Fruit fly (Drosophila melanogaster) whole organism, pupa: ENCODE data around the gene moody.

Experiments used
- CG10348 ChIP-seq: fragments of 200-800 bp; sonication (Bioruptor generic); IDR thresholded peaks from 2 replicates; pipeline ENCODE4 v1.3.6; 2022; ENCODE audit warnings: missing biosample characterization, missing genetic modification characterization
- CG12605 ChIP-seq: fragments of 200-800 bp; sonication (Bioruptor generic); IDR thresholded peaks from 2 replicates; pipeline ENCODE4 v1.3.6; 2022; ENCODE audit warnings: missing biosample characterization, missing genetic modification characterization
- CG13204 ChIP-seq: fragments of 200-800 bp; sonication (Bioruptor generic); optimal IDR thresholded peaks from 2 replicates; lab custom pipeline; 2018; ENCODE audit warnings: missing biosample characterization, mild to moderate bottlenecking, missing genetic modification characterization, moderate library complexity
- CG14655 ChIP-seq: fragments of 200-800 bp; sonication (Bioruptor generic); optimal IDR thresholded peaks from 3 replicates; lab custom pipeline; 2017; ENCODE audit warnings: mild to moderate bottlenecking, missing biosample characterization, missing genetic modification reagents, missing genetic modification characterization
- CG15710 ChIP-seq: fragments of 200-800 bp; sonication (Bioruptor generic); optimal IDR thresholded peaks from 2 replicates; lab custom pipeline; 2018; ENCODE audit warnings: missing biosample characterization, mild to moderate bottlenecking, missing genetic modification characterization, moderate library complexity
- CG17806 ChIP-seq: fragments of 200-800 bp; sonication (Bioruptor generic); optimal IDR thresholded peaks from 2 replicates; lab custom pipeline; 2018; ENCODE audit warnings: missing biosample characterization, mild to moderate bottlenecking, missing genetic modification characterization, moderate library complexity
- CG32121 ChIP-seq: fragments of 200-800 bp; sonication (Bioruptor generic); IDR thresholded peaks from 2 replicates; pipeline ENCODE4 v1.3.6; 2022; ENCODE audit warnings: missing biosample characterization, missing genetic modification characterization
- CG34367 ChIP-seq: fragments of 200-800 bp; sonication (Bioruptor generic); optimal IDR thresholded peaks from 2 replicates; lab custom pipeline; 2018; ENCODE audit warnings: missing biosample characterization, mild to moderate bottlenecking, missing genetic modification characterization
- CG4496 ChIP-seq: fragments of 200-800 bp; sonication (Bioruptor generic); IDR thresholded peaks from 3 replicates; pipeline ENCODE4 v1.3.6; 2022; ENCODE audit warnings: missing biosample characterization, missing genetic modification characterization
- CG8159 ChIP-seq: fragments of 200-800 bp; sonication (Bioruptor generic); optimal IDR thresholded peaks from 3 replicates; lab custom pipeline; 2018; ENCODE audit warnings: missing biosample characterization, mild to moderate bottlenecking, missing genetic modification characterization, moderate library complexity
- CG8301 ChIP-seq: fragments of 200-800 bp; sonication (Bioruptor generic); optimal IDR thresholded peaks from 2 replicates; lab custom pipeline; 2018; ENCODE audit warnings: missing biosample characterization, mild to moderate bottlenecking, missing genetic modification characterization
- CG9948 ChIP-seq: fragments of 200-800 bp; sonication (Bioruptor generic); optimal IDR thresholded peaks from 2 replicates; lab custom pipeline; 2018; ENCODE audit warnings: missing biosample characterization, mild to moderate bottlenecking, missing genetic modification characterization, moderate library complexity
- D1 ChIP-seq: fragments of 200-800 bp; sonication (Bioruptor generic); optimal IDR thresholded peaks from 2 replicates; lab custom pipeline; 2018; ENCODE audit warnings: missing biosample characterization, mild to moderate bottlenecking, missing genetic modification characterization, moderate library complexity
- EcR ChIP-seq: fragments of 200-800 bp; sonication (Bioruptor generic); optimal IDR thresholded peaks from 3 replicates; lab custom pipeline; 2019; ENCODE audit warnings: missing biosample characterization, missing genetic modification characterization, mild to moderate bottlenecking, moderate library complexity, missing genetic modification reagents
- Ets98B ChIP-seq: fragments of 200-800 bp; sonication (Bioruptor generic); IDR thresholded peaks from 2 replicates; pipeline ENCODE4 v1.3.6; 2022; ENCODE audit warnings: missing biosample characterization, missing genetic modification characterization
- Pif1A ChIP-seq: fragments of 200-800 bp; sonication (Bioruptor generic); optimal IDR thresholded peaks from 3 replicates; lab custom pipeline; 2016; ENCODE audit warnings: missing biosample characterization, missing genetic modification characterization
- Pif1B ChIP-seq: fragments of 200-800 bp; sonication (Bioruptor generic); optimal IDR thresholded peaks from 3 replicates; lab custom pipeline; 2016; ENCODE audit warnings: missing biosample characterization, missing genetic modification characterization
- Snoo ChIP-seq: fragments of 200-800 bp; sonication (Bioruptor generic); optimal IDR thresholded peaks from 3 replicates; lab custom pipeline; 2017; ENCODE audit warnings: missing biosample characterization, mild to moderate bottlenecking, missing genetic modification characterization, inconsistent platforms
- fd96Ca ChIP-seq: fragments of 200-800 bp; sonication (Bioruptor generic); IDR thresholded peaks from 3 replicates; pipeline ENCODE4 v1.3.6; 2022; ENCODE audit warnings: missing biosample characterization, missing genetic modification characterization
- gl ChIP-seq: fragments of 200-800 bp; sonication (Bioruptor generic); optimal IDR thresholded peaks from 2 replicates; lab custom pipeline; 2018; ENCODE audit warnings: missing biosample characterization, mild to moderate bottlenecking, missing genetic modification characterization
- rn ChIP-seq: fragments of 200-800 bp; sonication (Bioruptor generic); IDR thresholded peaks from 2 replicates; pipeline ENCODE4 v1.3.6; 2022; ENCODE audit warnings: missing biosample characterization, missing genetic modification characterization

Gene moody

DNA sequence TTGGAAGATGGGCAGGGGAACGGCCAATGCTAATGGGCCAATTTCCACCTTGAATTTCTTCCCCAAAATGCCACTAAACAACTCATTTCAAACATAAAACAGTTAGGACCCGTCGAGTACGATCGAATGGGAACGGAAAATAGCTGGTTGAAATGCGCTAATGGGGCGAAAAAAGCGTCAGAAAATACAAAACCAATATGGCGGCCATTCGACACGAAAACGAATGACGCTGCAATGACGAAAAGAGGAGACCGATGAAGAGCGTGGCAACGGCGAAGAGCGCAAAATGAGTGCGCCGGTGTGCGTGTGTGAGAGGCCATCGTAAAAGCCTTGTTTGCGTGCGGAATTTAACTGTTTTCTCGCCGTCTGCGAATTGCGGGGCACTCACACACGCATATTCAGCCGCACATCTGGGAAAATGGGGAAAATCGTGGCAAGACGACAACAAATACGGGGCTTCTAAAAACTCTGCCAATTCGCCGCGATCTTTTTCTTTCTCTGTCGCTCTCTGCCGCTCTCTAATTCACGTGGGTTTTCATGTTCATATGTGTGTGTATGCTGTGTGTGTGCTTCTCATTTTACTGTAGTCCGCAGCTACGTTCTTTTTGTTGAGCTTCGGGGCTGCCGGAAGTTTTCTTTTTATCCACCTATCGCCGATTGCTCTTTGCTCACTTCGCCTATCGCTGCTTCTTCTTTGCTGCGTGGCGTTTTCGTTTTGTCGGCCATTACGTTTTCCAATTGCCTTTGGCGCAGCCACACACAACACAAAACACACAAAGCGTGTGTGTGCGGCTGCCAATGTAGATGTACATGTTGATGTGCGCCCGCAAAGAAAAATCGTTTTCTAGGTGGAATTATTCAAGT is 39.7 kb downstream of the moody start, which contains the start of gene east:
Gene east (plus strand): TSS at position 851 of the 864 bp plus-strand sequence.
- peak; percentile 37 for TF ChIP-seq CG13204 (GFP tag; lab: Kevin White, UChicago)
- TF ChIP-seq Pif1A = no peak
- TF ChIP-seq CG8159 (tag; lab: Kevin White, UChicago) = no peak
- no peak for TF ChIP-seq CG17806 (tag; lab: Kevin White, UChicago)
- no peak for TF ChIP-seq CG32121
- no peak for TF ChIP-seq CG14655 (GFP tag; lab: Kevin White, UChicago)
- TF ChIP-seq D1 (tag; lab: Kevin White, UChicago) = no peak
- no peak for TF ChIP-seq CG12605
- TF ChIP-seq rn (GFP tag; lab: Robert Waterston, UW) = no peak
- no peak for TF ChIP-seq CG8301 (tag; lab: Kevin White, UChicago)
- no peak for TF ChIP-seq Ets98B (GFP tag; lab: Robert Waterston, UW)
- no peak; the same call in 2 of the 3 replicates for TF ChIP-seq fd96Ca (GFP tag; lab: Robert Waterston, UW)
- TF ChIP-seq Pif1B (GFP tag; lab: Kevin White, UChicago) = no peak
- no peak for TF ChIP-seq EcR (GFP tag; lab: Kevin White, UChicago)
- no peak for TF ChIP-seq CG34367 (tag; lab: Kevin White, UChicago)
- no peak for TF ChIP-seq CG10348 (GFP tag; lab: Robert Waterston, UW)
- no peak for TF ChIP-seq CG15710 (tag; lab: Kevin White, UChicago)
- TF ChIP-seq CG9948 (tag; lab: Kevin White, UChicago) = no peak
- TF ChIP-seq CG4496 (GFP tag; lab: Robert Waterston, UW) = 0 out of 3 replicates have a peak, but pooled peaks have one; percentile 30
- TF ChIP-seq gl (tag; lab: Kevin White, UChicago) = peak; percentile 57
- no peak for TF ChIP-seq Snoo (tag; lab: Kevin White, UChicago)
- TF ChIP-seq, all 21 proteins: peak for 3

DNA sequence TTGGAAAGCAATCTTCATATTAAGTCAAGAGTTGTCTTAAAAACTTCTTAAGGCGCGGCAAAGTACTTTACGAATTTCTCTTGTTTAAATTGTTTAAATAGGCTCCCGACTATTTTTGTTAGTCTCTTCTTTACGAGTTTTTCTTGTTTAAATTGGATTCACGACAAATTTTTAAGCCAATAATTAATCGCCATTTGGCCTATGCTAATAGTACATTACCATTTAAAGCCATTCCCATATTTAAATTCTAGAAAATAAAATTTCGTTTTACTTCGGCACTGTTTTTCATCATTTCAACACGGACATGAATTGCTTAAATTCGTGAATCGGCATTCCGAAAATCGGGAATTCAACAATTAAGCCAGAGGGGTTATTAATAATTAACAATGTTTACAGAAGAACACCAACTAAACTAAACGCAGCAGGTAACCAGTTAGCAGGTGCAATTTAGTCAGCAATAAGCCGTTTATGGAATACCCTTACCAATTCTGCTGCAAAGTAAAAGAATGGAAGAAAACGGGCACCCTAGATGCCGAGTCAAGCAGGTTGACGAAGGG is 40.4 kb downstream of the moody start:
- TF ChIP-seq CG12605 (0 out of 2 replicates have a peak, but pooled peaks have one; percentile 13), D1 (tag; lab: Kevin White, UChicago) (no peak), CG8159 (tag; lab: Kevin White, UChicago) (peak; percentile 70), EcR (GFP tag; lab: Kevin White, UChicago) (no peak), Ets98B (GFP tag; lab: Robert Waterston, UW) (peak; percentile 51), CG8301 (tag; lab: Kevin White, UChicago) (peak; percentile 64), Pif1B (GFP tag; lab: Kevin White, UChicago) (peak; percentile 53), CG14655 (GFP tag; lab: Kevin White, UChicago) (peak; percentile 86), CG15710 (tag; lab: Kevin White, UChicago) (peak; percentile 69), CG13204 (GFP tag; lab: Kevin White, UChicago) (no peak), CG9948 (tag; lab: Kevin White, UChicago) (peak; percentile 71), Snoo (tag; lab: Kevin White, UChicago) (peak; percentile 61), gl (tag; lab: Kevin White, UChicago) (no peak), rn (GFP tag; lab: Robert Waterston, UW) (peak; percentile 62), CG34367 (tag; lab: Kevin White, UChicago) (peak; percentile 46), CG32121 (peak; percentile 38; the same call in 1 of the 2 replicates), CG17806 (tag; lab: Kevin White, UChicago) (peak; percentile 49), CG4496 (GFP tag; lab: Robert Waterston, UW) (peak; percentile 61; the same call in 2 of the 3 replicates), Pif1A (peak; percentile 65), fd96Ca (GFP tag; lab: Robert Waterston, UW) (peak; percentile 42; the same call in 2 of the 3 replicates), CG10348 (GFP tag; lab: Robert Waterston, UW) (no peak)
- TF ChIP-seq, all 21 proteins: peak for 16

dm6 chrX:2008953-2009452 is 40.9 kb downstream of the moody start, which contains the start of gene PIG-K:
Gene PIG-K (minus strand): TSS chrX:2009364.
- TF ChIP-seq CG13204 (GFP tag; lab: Kevin White, UChicago) (no peak), EcR (GFP tag; lab: Kevin White, UChicago) (no peak), CG14655 (GFP tag; lab: Kevin White, UChicago) (no peak), CG10348 (GFP tag; lab: Robert Waterston, UW) (no peak), CG15710 (tag; lab: Kevin White, UChicago) (no peak)

dm6 chrX:2005840-2006239 is 44.1 kb downstream of the moody start:
- TF ChIP-seq rn (GFP tag; lab: Robert Waterston, UW) (no peak), Ets98B (GFP tag; lab: Robert Waterston, UW) (peak; percentile 18; the same call in 1 of the 2 replicates), gl (tag; lab: Kevin White, UChicago) (no peak), CG8159 (tag; lab: Kevin White, UChicago) (no peak), EcR (GFP tag; lab: Kevin White, UChicago) (no peak), CG15710 (tag; lab: Kevin White, UChicago) (peak; percentile 8), CG10348 (GFP tag; lab: Robert Waterston, UW) (no peak), Pif1B (GFP tag; lab: Kevin White, UChicago) (no peak), CG32121 (no peak), CG8301 (tag; lab: Kevin White, UChicago) (no peak), CG14655 (GFP tag; lab: Kevin White, UChicago) (no peak), CG34367 (tag; lab: Kevin White, UChicago) (peak; percentile 37), D1 (tag; lab: Kevin White, UChicago) (no peak), CG13204 (GFP tag; lab: Kevin White, UChicago) (no peak), fd96Ca (GFP tag; lab: Robert Waterston, UW) (no peak), CG12605 (peak; percentile 24; the same call in 1 of the 2 replicates), Snoo (tag; lab: Kevin White, UChicago) (no peak), CG4496 (GFP tag; lab: Robert Waterston, UW) (peak; percentile 62), CG17806 (tag; lab: Kevin White, UChicago) (peak; percentile 4), Pif1A (no peak), CG9948 (tag; lab: Kevin White, UChicago) (no peak)
- TF ChIP-seq, all 21 proteins: peak for 6
